Worm (Caenorhabditis elegans) whole organism, late embryonic: ENCODE results near the gene Y43F8B.18.

ENCODE experiments used
- F13H6.1 ChIP-seq: sonication (generic microtip); optimal IDR thresholded peaks from 2 replicates; lab custom pipeline; 2016; ENCODE audit warnings: missing genetic modification characterization, missing compliant biosample characterization
- ceh-30 ChIP-seq: fragments of 150-350 bp; optimal IDR thresholded peaks from 2 replicates; lab custom pipeline; 2014; ENCODE audit warnings: missing biosample characterization, missing genetic modification characterization
- dmd-4 ChIP-seq: sonication (generic microtip); optimal IDR thresholded peaks from 2 replicates; lab custom pipeline; 2016; ENCODE audit warnings: borderline replicate concordance, missing genetic modification characterization, missing compliant biosample characterization
- gmeb-2 ChIP-seq: sonication (generic microtip); optimal IDR thresholded peaks from 2 replicates; lab custom pipeline; 2016; ENCODE audit warnings: missing genetic modification characterization, inconsistent platforms, missing compliant biosample characterization
- hlh-30 ChIP-seq: sonication (generic microtip); optimal IDR thresholded peaks from 2 replicates; lab custom pipeline; 2017; ENCODE audit warnings: antibody characterized with exemption, missing genetic modification characterization, missing compliant biosample characterization; ENCODE audit not compliant: insufficient read depth
- lim-6 ChIP-seq: sonication (generic microtip); optimal IDR thresholded peaks from 2 replicates; lab custom pipeline; 2016; ENCODE audit warnings: missing genetic modification characterization, missing compliant biosample characterization
- madf-2 ChIP-seq: sonication (generic microtip); optimal IDR thresholded peaks from 2 replicates; lab custom pipeline; 2017; ENCODE audit warnings: missing genetic modification characterization, missing compliant biosample characterization
- pqm-1 ChIP-seq: sonication (generic microtip); optimal IDR thresholded peaks from 2 replicates; lab custom pipeline; 2016; ENCODE audit warnings: missing genetic modification characterization, missing compliant biosample characterization
- pros-1 ChIP-seq: fragments of 150-350 bp; optimal IDR thresholded peaks from 2 replicates; lab custom pipeline; 2014; ENCODE audit warnings: missing biosample characterization, missing genetic modification reagents, missing genetic modification characterization
- tbx-2 ChIP-seq: sonication (generic microtip); optimal IDR thresholded peaks from 2 replicates; lab custom pipeline; 2016; ENCODE audit warnings: missing genetic modification characterization, missing compliant biosample characterization
- unc-42 ChIP-seq: sonication (generic microtip); optimal IDR thresholded peaks from 2 replicates; lab custom pipeline; 2016; ENCODE audit warnings: missing genotype, missing genetic modification characterization, missing compliant biosample characterization

ce11 chrV:19520130-19520529, 34.3 kb downstream of the Y43F8B.18 start:
- no peak for TF ChIP-seq F13H6.1 (tag; lab: Kevin White, UChicago)
- TF ChIP-seq tbx-2 = no peak
- no peak for TF ChIP-seq pqm-1
- TF ChIP-seq madf-2 (tag; lab: Kevin White, UChicago) = no peak
- TF ChIP-seq hlh-30 (tag; lab: Kevin White, UChicago) = no peak
- no peak for TF ChIP-seq gmeb-2
- no peak for TF ChIP-seq unc-42
- no peak for TF ChIP-seq ceh-30
- no peak for TF ChIP-seq dmd-4
- no peak for TF ChIP-seq pros-1 (tag; lab: Kevin White, UChicago)
- TF ChIP-seq lim-6 (tag; lab: Kevin White, UChicago) = no peak
